Worm (Caenorhabditis elegans) whole organism, young adult: ENCODE measurements around the gene F28C6.9.

Experiments used
- F52B5.7 ChIP-seq: sonication (generic microtip); optimal IDR thresholded peaks from 2 replicates; lab custom pipeline; 2016; ENCODE audit warnings: mild to moderate bottlenecking, missing genetic modification characterization, missing compliant biosample characterization
- ZK185.1 ChIP-seq: sonication (generic microtip); optimal IDR thresholded peaks from 2 replicates; lab custom pipeline; 2016; ENCODE audit warnings: mild to moderate bottlenecking, missing genetic modification characterization, missing compliant biosample characterization; ENCODE audit not compliant: poor library complexity, severe bottlenecking
- akir-1 ChIP-seq: fragments of 200-800 bp; sonication (Bioruptor generic); optimal IDR thresholded peaks from 2 replicates; lab custom pipeline; 2018; ENCODE audit warnings: mild to moderate bottlenecking, missing genetic modification characterization, moderate library complexity, missing compliant biosample characterization
- ama-1 ChIP-seq, 3 experiments: fragments of 150-350 bp in 1 of 3; sonication (generic microtip) in 2 of 3; optimal IDR thresholded peaks; 2 replicates each; lab custom pipeline; 2014 to 2018; ENCODE audit warnings: missing biosample characterization in 2 of 3, missing genetic modification characterization in 2 of 3, missing genetic modification reagents in 2 of 3
- ceh-100 ChIP-seq: fragments of 200-800 bp; sonication (Bioruptor generic); IDR thresholded peaks from 2 replicates; pipeline ENCODE4 v1.3.6; 2022; ENCODE audit warnings: missing genetic modification reagents, missing genetic modification characterization, missing compliant biosample characterization
- let-607 ChIP-seq, 2 experiments: fragments of 200-800 bp in 1 of 2; sonication (Bioruptor generic) in 1 of 2; sonication (generic microtip) in 1 of 2; optimal IDR thresholded peaks; 2 replicates each; lab custom pipeline; 2016 to 2018; ENCODE audit warnings: mild to moderate bottlenecking in 2 of 2, missing compliant biosample characterization in 2 of 2, missing genetic modification characterization in 2 of 2, moderate library complexity in 2 of 2, missing genotype in 1 of 2
- lir-1 ChIP-seq: fragments of 200-800 bp; sonication (Bioruptor generic); conservative IDR thresholded peaks from 2 replicates; pipeline ENCODE4 v1.3.6; 2022; ENCODE audit warnings: missing genetic modification reagents, missing genetic modification characterization, missing compliant biosample characterization
- nhr-120 ChIP-seq: fragments of 200-800 bp; sonication (Bioruptor generic); IDR thresholded peaks from 2 replicates; pipeline ENCODE4 v1.3.6; 2022; ENCODE audit warnings: missing genetic modification characterization, missing compliant biosample characterization
- snpc-4 ChIP-seq, 5 experiments: fragments of 150-350 bp in 1 of 5; sonication (generic microtip) in 4 of 5; optimal IDR thresholded peaks; 2 replicates each; lab custom pipeline; 2014 to 2018; ENCODE audit warnings: missing genetic modification characterization in 5 of 5, missing biosample characterization in 3 of 5, antibody characterized with exemption in 2 of 5, mild to moderate bottlenecking in 2 of 5, missing compliant biosample characterization in 2 of 5, missing genotype in 2 of 5, moderate library complexity in 2 of 5, missing genetic modification reagents in 1 of 5
- ztf-6 ChIP-seq: fragments of 200-800 bp; sonication (Bioruptor generic); IDR thresholded peaks from 2 replicates; pipeline ENCODE4 v1.3.6; 2022; ENCODE audit warnings: missing genetic modification reagents, missing genetic modification characterization, missing compliant biosample characterization

ce11 chrII:8637615-8638014, 27.6 kb upstream of the F28C6.9 start, which contains the start of gene vab-9:
- TF ChIP-seq akir-1 (no peak), ama-1 (optimal IDR thresholded peaks at IDR 0.05; lab: Kevin White, UChicago) (no peak), ama-1 (GFP tag; optimal IDR thresholded peaks at IDR 0.05; lab: Kevin White, UChicago) (no peak), ztf-6 (GFP tag; lab: Robert Waterston, UW) (no peak), lir-1 (no peak), nhr-120 (GFP tag; lab: Robert Waterston, UW) (no peak), let-607 (tag; optimal IDR thresholded peaks at IDR 0.05; lab: Kevin White, UChicago) (no peak), F52B5.7 (tag; lab: Kevin White, UChicago) (no peak), ceh-100 (GFP tag; lab: Robert Waterston, UW) (no peak), ZK185.1 (tag; lab: Kevin White, UChicago) (no peak), snpc-4 (GFP tag; optimal IDR thresholded peaks at IDR 0.05; lab: Kevin White, UChicago) (no peak), snpc-4 (tag; optimal IDR thresholded peaks at IDR 0.05; lab: Kevin White, UChicago) (no peak)
